Worm (Caenorhabditis elegans) whole organism, L2 larva: ENCODE results near the gene enpl-1.

Experiments used
- C34F6.9 ChIP-seq: fragments of 150-350 bp; optimal IDR thresholded peaks from 2 replicates; lab custom pipeline; 2014; ENCODE audit warnings: missing biosample characterization, missing genetic modification characterization
- F13H6.1 ChIP-seq: sonication (generic microtip); optimal IDR thresholded peaks from 2 replicates; lab custom pipeline; 2016; ENCODE audit warnings: missing genetic modification characterization, missing compliant biosample characterization
- R02D3.7 ChIP-seq: fragments of 150-350 bp; optimal IDR thresholded peaks from 2 replicates; lab custom pipeline; 2014; ENCODE audit warnings: missing biosample characterization, missing genetic modification characterization
- Y55F3AM.14 ChIP-seq: fragments of 200-800 bp; sonication (Bioruptor generic); optimal IDR thresholded peaks from 2 replicates; lab custom pipeline; 2018; ENCODE audit warnings: mild to moderate bottlenecking, missing genetic modification characterization, missing compliant biosample characterization
- alr-1 ChIP-seq: fragments of 150-350 bp; optimal IDR thresholded peaks from 2 replicates; lab custom pipeline; 2014; ENCODE audit warnings: missing biosample characterization, missing genetic modification characterization
- aly-2 ChIP-seq: fragments of 150-350 bp; optimal IDR thresholded peaks from 2 replicates; lab custom pipeline; 2014; ENCODE audit warnings: missing biosample characterization, missing genetic modification characterization
- ceh-16 ChIP-seq: fragments of 150-350 bp; optimal IDR thresholded peaks from 2 replicates; lab custom pipeline; 2014; ENCODE audit warnings: missing biosample characterization, missing genetic modification characterization
- elt-1 ChIP-seq: fragments of 150-350 bp; optimal IDR thresholded peaks from 2 replicates; lab custom pipeline; 2014; ENCODE audit warnings: missing biosample characterization, missing genetic modification characterization
- elt-3 ChIP-seq: sonication (generic microtip); optimal IDR thresholded peaks from 2 replicates; lab custom pipeline; 2017; ENCODE audit warnings: missing biosample characterization, missing genetic modification characterization
- lin-39 ChIP-seq: fragments of 150-350 bp; optimal IDR thresholded peaks from 2 replicates; lab custom pipeline; 2014; ENCODE audit warnings: missing biosample characterization, missing genetic modification reagents, missing genetic modification characterization
- lsy-2 ChIP-seq, 2 experiments: fragments of 150-350 bp in 1 of 2; sonication (generic microtip) in 1 of 2; optimal IDR thresholded peaks; 2 replicates each; lab custom pipeline; 2014 to 2017; ENCODE audit warnings: missing biosample characterization in 2 of 2, missing genetic modification characterization in 2 of 2
- mab-5 ChIP-seq: fragments of 150-350 bp; optimal IDR thresholded peaks from 2 replicates; lab custom pipeline; 2014; ENCODE audit warnings: missing biosample characterization, missing genetic modification characterization
- mbf-1 ChIP-seq: sonication (generic microtip); optimal IDR thresholded peaks from 2 replicates; lab custom pipeline; 2017; ENCODE audit warnings: missing biosample characterization, missing genetic modification characterization
- mdl-1 ChIP-seq, 2 experiments: fragments of 150-350 bp in 1 of 2; sonication (generic microtip) in 1 of 2; optimal IDR thresholded peaks; 2 replicates each; lab custom pipeline; 2017; ENCODE audit warnings: missing biosample characterization in 2 of 2, missing genetic modification characterization in 2 of 2
- nhr-10 ChIP-seq: sonication (generic microtip); optimal IDR thresholded peaks from 2 replicates; lab custom pipeline; 2017; ENCODE audit warnings: missing biosample characterization, missing genetic modification characterization
- nhr-129 ChIP-seq: fragments of 150-350 bp; optimal IDR thresholded peaks from 2 replicates; lab custom pipeline; 2014; ENCODE audit warnings: missing biosample characterization, missing genetic modification characterization
- nhr-21 ChIP-seq: fragments of 150-350 bp; optimal IDR thresholded peaks from 2 replicates; lab custom pipeline; 2014; ENCODE audit warnings: missing biosample characterization, missing genetic modification characterization
- nhr-237 ChIP-seq: fragments of 150-350 bp; optimal IDR thresholded peaks from 2 replicates; lab custom pipeline; 2014; ENCODE audit warnings: missing biosample characterization, missing genetic modification characterization
- nhr-25 ChIP-seq: fragments of 150-350 bp; sonication (generic microtip); optimal IDR thresholded peaks from 3 replicates; lab custom pipeline; 2014; ENCODE audit warnings: missing biosample characterization, missing genetic modification characterization
- nhr-6 ChIP-seq: fragments of 150-350 bp; optimal IDR thresholded peaks from 2 replicates; lab custom pipeline; 2014; ENCODE audit warnings: missing biosample characterization, missing genetic modification characterization
- nhr-77 ChIP-seq: fragments of 150-350 bp; optimal IDR thresholded peaks from 2 replicates; lab custom pipeline; 2014; ENCODE audit warnings: missing biosample characterization, missing genetic modification characterization
- peb-1 ChIP-seq: fragments of 150-350 bp; optimal IDR thresholded peaks from 2 replicates; lab custom pipeline; 2014; ENCODE audit warnings: missing biosample characterization, missing genetic modification characterization
- sem-4 ChIP-seq: fragments of 150-350 bp; optimal IDR thresholded peaks from 2 replicates; lab custom pipeline; 2014; ENCODE audit warnings: missing biosample characterization, missing genetic modification reagents, missing genetic modification characterization
- sma-9 ChIP-seq, 2 experiments: fragments of 150-350 bp in 1 of 2; sonication (generic microtip) in 1 of 2; optimal IDR thresholded peaks; 2 replicates each; lab custom pipeline; 2014 to 2016; ENCODE audit warnings: missing genetic modification characterization in 2 of 2, mild to moderate bottlenecking in 1 of 2, missing biosample characterization in 1 of 2, missing compliant biosample characterization in 1 of 2, missing genetic modification reagents in 1 of 2, moderate library complexity in 1 of 2
- snpc-4 ChIP-seq: fragments of 150-350 bp; optimal IDR thresholded peaks from 2 replicates; lab custom pipeline; 2014; ENCODE audit warnings: missing biosample characterization, missing genetic modification characterization
- zag-1 ChIP-seq: fragments of 150-350 bp; optimal IDR thresholded peaks from 2 replicates; lab custom pipeline; 2014; ENCODE audit warnings: missing biosample characterization, missing genetic modification characterization
- ztf-4 ChIP-seq: fragments of 150-350 bp; optimal IDR thresholded peaks from 2 replicates; lab custom pipeline; 2014; ENCODE audit warnings: missing biosample characterization, missing genetic modification characterization

Gene enpl-1

ce11 chrIV:11162451-11162850 is 43.4 kb downstream of the enpl-1 start, which contains the start of gene fbxb-9:
Gene fbxb-9 (minus strand): TSS chrIV:11162551.
- no peak for TF ChIP-seq nhr-129
- no peak for TF ChIP-seq sma-9 (GFP tag; optimal IDR thresholded peaks at IDR 0.05; lab: Kevin White, UChicago)
- TF ChIP-seq sma-9 (tag; optimal IDR thresholded peaks at IDR 0.05; lab: Kevin White, UChicago): no peak
- TF ChIP-seq F13H6.1: no peak
- no peak for TF ChIP-seq snpc-4 (tag; lab: Kevin White, UChicago)

ce11 chrIV:11164831-11165230 is 45.7 kb downstream of the enpl-1 start, which contains the start of gene C08F8.6:
Gene C08F8.6 (minus strand): TSS chrIV:11164931.
- TF ChIP-seq lsy-2 (tag; optimal IDR thresholded peaks at IDR 0.05; lab: Kevin White, UChicago): no peak
- no peak for TF ChIP-seq lin-39 (tag; lab: Kevin White, UChicago)
- TF ChIP-seq nhr-25 (tag; lab: Kevin White, UChicago): no peak
- TF ChIP-seq alr-1 (tag; lab: Kevin White, UChicago): no peak
- no peak for TF ChIP-seq nhr-10
- no peak for TF ChIP-seq nhr-237 (tag; lab: Kevin White, UChicago)
- no peak for TF ChIP-seq sem-4 (tag; lab: Kevin White, UChicago)
- TF ChIP-seq ztf-4 (tag; lab: Kevin White, UChicago): no peak
- TF ChIP-seq mdl-1 (tag; optimal IDR thresholded peaks at IDR 0.05; lab: Kevin White, UChicago): no peak
- no peak for TF ChIP-seq ceh-16 (tag; lab: Kevin White, UChicago)
- TF ChIP-seq elt-3 (tag; lab: Kevin White, UChicago): no peak
- no peak for TF ChIP-seq zag-1 (tag; lab: Kevin White, UChicago)
- TF ChIP-seq peb-1 (tag; lab: Kevin White, UChicago): no peak
- TF ChIP-seq nhr-21 (tag; lab: Kevin White, UChicago): no peak
- TF ChIP-seq mbf-1: no peak
- TF ChIP-seq R02D3.7: no peak
- TF ChIP-seq C34F6.9 (tag; lab: Kevin White, UChicago): no peak

ce11 chrIV:11169652-11170051 is 50.6 kb downstream of the enpl-1 start, which contains the start of gene nhr-67:
Gene nhr-67 (plus strand): TSS chrIV:11169748.
- TF ChIP-seq ztf-4 (tag; lab: Kevin White, UChicago): no peak
- no peak for TF ChIP-seq elt-3 (tag; lab: Kevin White, UChicago)
- no peak for TF ChIP-seq mdl-1 (tag; optimal IDR thresholded peaks at IDR 0.05; lab: Kevin White, UChicago)
- no peak for TF ChIP-seq lsy-2 (tag; optimal IDR thresholded peaks at IDR 0.05; lab: Kevin White, UChicago)
- no peak for TF ChIP-seq mab-5 (tag; lab: Kevin White, UChicago)
- TF ChIP-seq aly-2: no peak
- TF ChIP-seq elt-1: no peak
- TF ChIP-seq nhr-77 (tag; lab: Kevin White, UChicago): no peak
- TF ChIP-seq Y55F3AM.14 (GFP tag; lab: Kevin White, UChicago): no peak
- TF ChIP-seq nhr-6: no peak
- TF ChIP-seq F13H6.1: no peak
- TF ChIP-seq nhr-129: no peak
- TF ChIP-seq sem-4 (tag; lab: Kevin White, UChicago): no peak
